Worm (Caenorhabditis elegans) whole organism, L3 larva: ENCODE data around the gene try-5.
A peak's percentile ranks its signal among the peaks of the same experiment; 100 is the strongest.
"Not testable (repeated sequence)": the region's sequence is repeated elsewhere in the genome, so short reads cannot be mapped to it uniquely, and the experiment has no call there.

Experiments
- ZK546.5 ChIP-seq: sonication (generic microtip); optimal IDR thresholded peaks from 2 replicates; lab custom pipeline; 2017; ENCODE audit warnings: missing biosample characterization, missing genetic modification characterization
- aly-2 ChIP-seq: fragments of 150-350 bp; optimal IDR thresholded peaks from 2 replicates; lab custom pipeline; 2014; ENCODE audit warnings: missing biosample characterization, missing genetic modification characterization
- ama-1 ChIP-seq: fragments of 150-350 bp; optimal IDR thresholded peaks from 2 replicates; lab custom pipeline; 2018
- ceh-16 ChIP-seq: sonication (generic microtip); optimal IDR thresholded peaks from 2 replicates; lab custom pipeline; 2017; ENCODE audit warnings: missing biosample characterization, missing genetic modification characterization
- ceh-28 ChIP-seq: fragments of 150-350 bp; optimal IDR thresholded peaks from 2 replicates; lab custom pipeline; 2014; ENCODE audit warnings: missing biosample characterization, missing genetic modification reagents, missing genetic modification characterization
- ceh-82 ChIP-seq: fragments of 150-350 bp; optimal IDR thresholded peaks from 2 replicates; lab custom pipeline; 2014; ENCODE audit warnings: missing biosample characterization, missing genetic modification characterization
- ceh-9 ChIP-seq: sonication (generic microtip); optimal IDR thresholded peaks from 2 replicates; lab custom pipeline; 2018; ENCODE audit warnings: missing biosample characterization, missing genetic modification characterization
- egl-5 ChIP-seq: fragments of 150-350 bp; optimal IDR thresholded peaks from 2 replicates; lab custom pipeline; 2017; ENCODE audit warnings: missing biosample characterization, missing genetic modification reagents, missing genetic modification characterization, inconsistent platforms
- elt-1 ChIP-seq: fragments of 150-350 bp; optimal IDR thresholded peaks from 2 replicates; lab custom pipeline; 2014; ENCODE audit warnings: missing biosample characterization, missing genetic modification characterization
- elt-2 ChIP-seq: sonication (generic microtip); optimal IDR thresholded peaks from 2 replicates; lab custom pipeline; 2016; ENCODE audit warnings: missing genetic modification reagents, mild to moderate bottlenecking, missing genetic modification characterization, missing compliant biosample characterization
- eor-1 ChIP-seq, 2 experiments: fragments of 150-350 bp; optimal IDR thresholded peaks; 2 replicates each; lab custom pipeline; 2014 to 2018; ENCODE audit warnings: missing biosample characterization in 2 of 2, missing genetic modification characterization in 2 of 2
- fkh-10 ChIP-seq: sonication (generic microtip); optimal IDR thresholded peaks from 2 replicates; lab custom pipeline; 2017; ENCODE audit warnings: missing biosample characterization, missing genetic modification reagents, missing genetic modification characterization
- fkh-2 ChIP-seq: fragments of 150-350 bp; optimal IDR thresholded peaks from 2 replicates; lab custom pipeline; 2014; ENCODE audit warnings: missing biosample characterization, missing genetic modification reagents, missing genetic modification characterization
- hmg-11 ChIP-seq: sonication (generic microtip); optimal IDR thresholded peaks from 2 replicates; lab custom pipeline; 2016; ENCODE audit warnings: missing genetic modification characterization, missing compliant biosample characterization
- lin-15B ChIP-seq: fragments of 150-350 bp; optimal IDR thresholded peaks from 2 replicates; lab custom pipeline; 2014; ENCODE audit warnings: missing biosample characterization, missing genetic modification characterization
- lsy-12 ChIP-seq: sonication (generic microtip); optimal IDR thresholded peaks from 2 replicates; lab custom pipeline; 2016; ENCODE audit warnings: mild to moderate bottlenecking, missing genetic modification characterization, missing compliant biosample characterization
- mdl-1 ChIP-seq: fragments of 150-350 bp; optimal IDR thresholded peaks from 2 replicates; lab custom pipeline; 2014; ENCODE audit warnings: missing biosample characterization, missing genetic modification characterization
- mml-1 ChIP-seq: fragments of 150-350 bp; sonication (generic microtip); optimal IDR thresholded peaks from 3 replicates; lab custom pipeline; 2014; ENCODE audit warnings: missing biosample characterization, missing genetic modification characterization
- nhr-12 ChIP-seq: fragments of 150-350 bp; optimal IDR thresholded peaks from 2 replicates; lab custom pipeline; 2014; ENCODE audit warnings: missing biosample characterization, missing genetic modification characterization
- nhr-23 ChIP-seq: fragments of 150-350 bp; optimal IDR thresholded peaks from 2 replicates; lab custom pipeline; 2014; ENCODE audit warnings: missing biosample characterization, missing genetic modification reagents, missing genetic modification characterization
- nhr-28 ChIP-seq: fragments of 150-350 bp; optimal IDR thresholded peaks from 2 replicates; lab custom pipeline; 2014; ENCODE audit warnings: missing biosample characterization, missing genetic modification characterization
- nhr-76 ChIP-seq: fragments of 150-350 bp; sonication (generic microtip); optimal IDR thresholded peaks from 5 replicates; lab custom pipeline; 2014; ENCODE audit warnings: missing biosample characterization, missing genetic modification characterization
- nhr-77 ChIP-seq: fragments of 150-350 bp; optimal IDR thresholded peaks from 2 replicates; lab custom pipeline; 2014; ENCODE audit warnings: missing biosample characterization, missing genetic modification characterization
- pha-4 ChIP-seq: fragments of 150-350 bp; optimal IDR thresholded peaks from 2 replicates; lab custom pipeline; 2014; ENCODE audit warnings: missing biosample characterization, missing genetic modification reagents, missing genetic modification characterization
- pqm-1 ChIP-seq: fragments of 150-350 bp; optimal IDR thresholded peaks from 2 replicates; lab custom pipeline; 2017; ENCODE audit warnings: missing biosample characterization, missing genetic modification characterization, inconsistent platforms
- sea-2 ChIP-seq: fragments of 150-350 bp; sonication (generic microtip); optimal IDR thresholded peaks from 4 replicates; lab custom pipeline; 2014; ENCODE audit warnings: missing biosample characterization, missing genetic modification reagents, missing genetic modification characterization
- skn-1 ChIP-seq: fragments of 150-350 bp; optimal IDR thresholded peaks from 2 replicates; lab custom pipeline; 2014; ENCODE audit warnings: missing biosample characterization, missing genetic modification characterization
- tbx-2 ChIP-seq: sonication (generic microtip); optimal IDR thresholded peaks from 2 replicates; lab custom pipeline; 2016; ENCODE audit warnings: mild to moderate bottlenecking, missing genetic modification characterization, missing compliant biosample characterization
- unc-62 ChIP-seq: fragments of 150-350 bp; sonication (generic microtip); optimal IDR thresholded peaks from 4 replicates; lab custom pipeline; 2014; ENCODE audit warnings: missing biosample characterization, missing genetic modification reagents, missing genetic modification characterization
- zag-1 ChIP-seq: fragments of 150-350 bp; optimal IDR thresholded peaks from 2 replicates; lab custom pipeline; 2014; ENCODE audit warnings: missing biosample characterization, missing genetic modification characterization
- ztf-11 ChIP-seq: fragments of 150-350 bp; optimal IDR thresholded peaks from 2 replicates; lab custom pipeline; 2014; ENCODE audit warnings: missing biosample characterization, missing genetic modification characterization

The try-5 gene

ce11 chrV:9376417-9376816, 29.6 kb downstream of the try-5 start, which contains the start of gene E02C12.19:
E02C12.19 (minus strand) TSS chrV:9376517.
- TF ChIP-seq lsy-12 (tag; lab: Kevin White, UChicago) (no peak), lin-15B (no peak), nhr-23 (no peak)
- TF ChIP-seq, all 47 proteins: peak for 0

ce11 chrV:9378335-9378734, 31.5 kb downstream of the try-5 start, which contains the start of gene E02C12.10:
E02C12.10 (minus strand) TSS chrV:9378409.
- no peak for TF ChIP-seq nhr-76 (tag; lab: Kevin White, UChicago)
- TF ChIP-seq lin-15B: no peak
- no peak for TF ChIP-seq nhr-77 (tag; lab: Kevin White, UChicago)
- no peak for TF ChIP-seq fkh-10 (GFP tag; lab: Kevin White, UChicago)
- no peak for TF ChIP-seq skn-1 (tag; lab: Kevin White, UChicago)
- no peak for TF ChIP-seq unc-62 (GFP tag; lab: Kevin White, UChicago)
- TF ChIP-seq mdl-1 (tag; lab: Kevin White, UChicago): no peak

- not testable (repeated sequence) for TF ChIP-seq elt-2; nhr-12 (tag; lab: Kevin White, UChicago); ceh-9 (tag; lab: Kevin White, UChicago)
Measured at ce11 chrV:9379808-9380207, 33.0 kb downstream of the try-5 start, which contains the start of gene E02C12.11. E02C12.11 (minus strand) TSS chrV:9379908.

ce11 chrV:9381846-9382363, 35.1 kb downstream of the try-5 start, which contains the start of gene E02C12.12:
E02C12.12 (minus strand) TSS chrV:9382313.
- TF ChIP-seq elt-1 (tag; lab: Kevin White, UChicago): no peak
- no peak for TF ChIP-seq nhr-28 (tag; lab: Kevin White, UChicago)
- TF ChIP-seq eor-1 (tag; optimal IDR thresholded peaks at IDR 0.05; lab: Kevin White, UChicago): no peak
- TF ChIP-seq ceh-82 (tag; lab: Kevin White, UChicago): no peak
- TF ChIP-seq nhr-77 (tag; lab: Kevin White, UChicago): no peak
- TF ChIP-seq unc-62 (GFP tag; lab: Kevin White, UChicago): no peak
- TF ChIP-seq zag-1 (tag; lab: Kevin White, UChicago): no peak
- no peak for TF ChIP-seq hmg-11
- TF ChIP-seq ztf-11 (tag; lab: Kevin White, UChicago): no peak
- TF ChIP-seq sea-2 (GFP tag; lab: Kevin White, UChicago): no peak
- TF ChIP-seq ZK546.5 (tag; lab: Kevin White, UChicago): no peak
- no peak for TF ChIP-seq ama-1 (lab: Kevin White, UChicago)
- TF ChIP-seq ceh-16 (tag; lab: Kevin White, UChicago): no peak
- TF ChIP-seq, all 47 proteins: peak for 0

- no peak for TF ChIP-seq eor-1 (tag; optimal IDR thresholded peaks at IDR 0.05; lab: Kevin White, UChicago)
- peak; percentile 55 for TF ChIP-seq pha-4 (tag; lab: Kevin White, UChicago)
- TF ChIP-seq hmg-11: no peak
- no peak for TF ChIP-seq aly-2 (tag; lab: Kevin White, UChicago)
- no peak for TF ChIP-seq egl-5 (tag; lab: Kevin White, UChicago)
- no peak for TF ChIP-seq ceh-28
- TF ChIP-seq tbx-2: no peak
- peak; percentile 43 for TF ChIP-seq elt-2
- no peak for TF ChIP-seq unc-62 (GFP tag; lab: Kevin White, UChicago)
- no peak for TF ChIP-seq nhr-23
Measured at ce11 chrV:9382538-9383328, 35.9 kb downstream of the try-5 start.

ce11 chrV:9384359-9384758, 37.5 kb downstream of the try-5 start:
- no peak for TF ChIP-seq fkh-10 (GFP tag; lab: Kevin White, UChicago)
- no peak for TF ChIP-seq sea-2 (GFP tag; lab: Kevin White, UChicago)
- TF ChIP-seq pqm-1: no peak
- TF ChIP-seq elt-2: no peak
- TF ChIP-seq eor-1 (tag; optimal IDR thresholded peaks at IDR 0.05; lab: Kevin White, UChicago): no peak
- no peak for TF ChIP-seq ceh-28
- no peak for TF ChIP-seq mml-1
- no peak for TF ChIP-seq ZK546.5 (tag; lab: Kevin White, UChicago)
- no peak for TF ChIP-seq tbx-2
- no peak for TF ChIP-seq fkh-2 (tag; lab: Kevin White, UChicago)
- TF ChIP-seq ceh-9 (tag; lab: Kevin White, UChicago): no peak
- no peak for TF ChIP-seq zag-1 (tag; lab: Kevin White, UChicago)
